Worm (Caenorhabditis elegans) whole organism, L2 larva: ENCODE data around the gene rde-1.

ENCODE experiments used
- F13H6.1 ChIP-seq: sonication (generic microtip); optimal IDR thresholded peaks from 2 replicates; lab custom pipeline; 2016; ENCODE audit warnings: missing genetic modification characterization, missing compliant biosample characterization
- R02D3.7 ChIP-seq: fragments of 150-350 bp; optimal IDR thresholded peaks from 2 replicates; lab custom pipeline; 2014; ENCODE audit warnings: missing biosample characterization, missing genetic modification characterization
- Y55F3AM.14 ChIP-seq: fragments of 200-800 bp; sonication (Bioruptor generic); optimal IDR thresholded peaks from 2 replicates; lab custom pipeline; 2018; ENCODE audit warnings: mild to moderate bottlenecking, missing genetic modification characterization, missing compliant biosample characterization
- ZK546.5 ChIP-seq: sonication (generic microtip); optimal IDR thresholded peaks from 2 replicates; lab custom pipeline; 2017; ENCODE audit warnings: missing biosample characterization, missing genetic modification characterization
- ama-1 ChIP-seq: fragments of 150-350 bp; optimal IDR thresholded peaks from 2 replicates; lab custom pipeline; 2018; ENCODE audit warnings: inconsistent platforms
- blmp-1 ChIP-seq: sonication (generic microtip); optimal IDR thresholded peaks from 2 replicates; lab custom pipeline; 2017; ENCODE audit warnings: missing genetic modification characterization, mild to moderate bottlenecking, missing compliant biosample characterization, antibody characterized with exemption, moderate library complexity; ENCODE audit not compliant: insufficient read depth
- ceh-82 ChIP-seq: fragments of 150-350 bp; optimal IDR thresholded peaks from 2 replicates; lab custom pipeline; 2014; ENCODE audit warnings: missing biosample characterization, missing genetic modification characterization
- crh-2 ChIP-seq: sonication (generic microtip); optimal IDR thresholded peaks from 2 replicates; lab custom pipeline; 2017; ENCODE audit warnings: missing biosample characterization, missing genetic modification characterization
- egl-27 ChIP-seq: sonication (generic microtip); optimal IDR thresholded peaks from 3 replicates; lab custom pipeline; 2017; ENCODE audit warnings: missing biosample characterization, missing genetic modification reagents, missing genetic modification characterization
- elt-3 ChIP-seq: sonication (generic microtip); optimal IDR thresholded peaks from 2 replicates; lab custom pipeline; 2017; ENCODE audit warnings: missing biosample characterization, missing genetic modification characterization
- fos-1 ChIP-seq: fragments of 150-350 bp; optimal IDR thresholded peaks from 2 replicates; lab custom pipeline; 2014; ENCODE audit warnings: missing biosample characterization, missing genetic modification characterization
- lin-13 ChIP-seq: fragments of 150-350 bp; optimal IDR thresholded peaks from 2 replicates; lab custom pipeline; 2014; ENCODE audit warnings: missing biosample characterization, missing genetic modification reagents, missing genetic modification characterization
- lsy-2 ChIP-seq, 2 experiments: fragments of 150-350 bp in 1 of 2; sonication (generic microtip) in 1 of 2; optimal IDR thresholded peaks; 2 replicates each; lab custom pipeline; 2014 to 2017; ENCODE audit warnings: missing biosample characterization in 2 of 2, missing genetic modification characterization in 2 of 2
- mab-5 ChIP-seq: fragments of 150-350 bp; optimal IDR thresholded peaks from 2 replicates; lab custom pipeline; 2014; ENCODE audit warnings: missing biosample characterization, missing genetic modification characterization
- mbf-1 ChIP-seq: sonication (generic microtip); optimal IDR thresholded peaks from 2 replicates; lab custom pipeline; 2017; ENCODE audit warnings: missing biosample characterization, missing genetic modification characterization
- mdl-1 ChIP-seq, 2 experiments: fragments of 150-350 bp in 1 of 2; sonication (generic microtip) in 1 of 2; optimal IDR thresholded peaks; 2 replicates each; lab custom pipeline; 2017; ENCODE audit warnings: missing biosample characterization in 2 of 2, missing genetic modification characterization in 2 of 2
- nhr-11 ChIP-seq: fragments of 150-350 bp; optimal IDR thresholded peaks from 2 replicates; lab custom pipeline; 2014; ENCODE audit warnings: missing biosample characterization, missing genetic modification characterization
- nhr-12 ChIP-seq: fragments of 150-350 bp; optimal IDR thresholded peaks from 2 replicates; lab custom pipeline; 2014; ENCODE audit warnings: missing biosample characterization, missing genetic modification characterization
- nhr-129 ChIP-seq: fragments of 150-350 bp; optimal IDR thresholded peaks from 2 replicates; lab custom pipeline; 2014; ENCODE audit warnings: missing biosample characterization, missing genetic modification characterization
- nhr-21 ChIP-seq: fragments of 150-350 bp; optimal IDR thresholded peaks from 2 replicates; lab custom pipeline; 2014; ENCODE audit warnings: missing biosample characterization, missing genetic modification characterization
- nhr-23 ChIP-seq: fragments of 150-350 bp; optimal IDR thresholded peaks from 2 replicates; lab custom pipeline; 2014; ENCODE audit warnings: missing biosample characterization, missing genetic modification reagents, missing genetic modification characterization
- nhr-25 ChIP-seq: fragments of 150-350 bp; sonication (generic microtip); optimal IDR thresholded peaks from 3 replicates; lab custom pipeline; 2014; ENCODE audit warnings: missing biosample characterization, missing genetic modification characterization
- nhr-6 ChIP-seq: fragments of 150-350 bp; optimal IDR thresholded peaks from 2 replicates; lab custom pipeline; 2014; ENCODE audit warnings: missing biosample characterization, missing genetic modification characterization
- nhr-77 ChIP-seq: fragments of 150-350 bp; optimal IDR thresholded peaks from 2 replicates; lab custom pipeline; 2014; ENCODE audit warnings: missing biosample characterization, missing genetic modification characterization
- peb-1 ChIP-seq: fragments of 150-350 bp; optimal IDR thresholded peaks from 2 replicates; lab custom pipeline; 2014; ENCODE audit warnings: missing biosample characterization, missing genetic modification characterization
- sem-4 ChIP-seq: fragments of 150-350 bp; optimal IDR thresholded peaks from 2 replicates; lab custom pipeline; 2014; ENCODE audit warnings: missing biosample characterization, missing genetic modification reagents, missing genetic modification characterization
- skn-1 ChIP-seq: sonication (generic microtip); optimal IDR thresholded peaks from 2 replicates; lab custom pipeline; 2017; ENCODE audit warnings: missing biosample characterization, missing genetic modification characterization
- sma-3 ChIP-seq: sonication (generic microtip); optimal IDR thresholded peaks from 2 replicates; lab custom pipeline; 2016; ENCODE audit warnings: missing genetic modification reagents, missing genetic modification characterization, missing compliant biosample characterization
- sma-9 ChIP-seq, 2 experiments: fragments of 150-350 bp in 1 of 2; sonication (generic microtip) in 1 of 2; optimal IDR thresholded peaks; 2 replicates each; lab custom pipeline; 2014 to 2016; ENCODE audit warnings: missing genetic modification characterization in 2 of 2, mild to moderate bottlenecking in 1 of 2, missing biosample characterization in 1 of 2, missing compliant biosample characterization in 1 of 2, missing genetic modification reagents in 1 of 2, moderate library complexity in 1 of 2
- snpc-4 ChIP-seq: fragments of 150-350 bp; optimal IDR thresholded peaks from 2 replicates; lab custom pipeline; 2014; ENCODE audit warnings: missing biosample characterization, missing genetic modification characterization
- unc-55 ChIP-seq: fragments of 150-350 bp; sonication (generic microtip); optimal IDR thresholded peaks from 3 replicates; lab custom pipeline; 2014; ENCODE audit warnings: missing biosample characterization, missing genetic modification reagents, missing genetic modification characterization
- unc-62 ChIP-seq: fragments of 150-350 bp; optimal IDR thresholded peaks from 2 replicates; lab custom pipeline; 2014; ENCODE audit warnings: missing biosample characterization, missing genetic modification reagents, missing genetic modification characterization
- zag-1 ChIP-seq: fragments of 150-350 bp; optimal IDR thresholded peaks from 2 replicates; lab custom pipeline; 2014; ENCODE audit warnings: missing biosample characterization, missing genetic modification characterization
- ztf-1 ChIP-seq: fragments of 200-800 bp; sonication (Bioruptor generic); conservative IDR thresholded peaks from 2 replicates; pipeline ENCODE4 v1.3.6; 2022; ENCODE audit warnings: missing genetic modification characterization, missing compliant biosample characterization
- ztf-11 ChIP-seq: sonication (generic microtip); optimal IDR thresholded peaks from 2 replicates; lab custom pipeline; 2017; ENCODE audit warnings: missing biosample characterization, missing genetic modification characterization

rde-1 gene

DNA sequence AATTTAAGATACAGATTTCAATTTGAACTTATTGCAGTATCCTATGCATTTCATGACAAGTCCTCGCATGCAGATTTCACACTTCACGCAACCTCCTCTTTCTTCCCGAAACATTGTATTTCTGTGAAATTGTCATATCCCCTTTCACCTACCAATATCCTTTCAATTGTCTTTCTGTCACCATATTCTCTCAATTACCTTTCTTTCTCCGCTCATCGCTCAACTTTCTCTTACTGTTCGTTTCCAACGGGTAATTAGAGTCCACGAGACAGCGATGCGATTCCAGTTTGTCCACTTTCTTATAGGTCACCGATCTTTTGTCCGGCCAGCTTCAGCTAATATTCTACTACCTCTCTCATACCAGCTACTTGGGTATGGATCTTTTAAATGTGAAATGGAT, 39.0 kb downstream of the rde-1 start, which contains the start of gene mam-5:
TSS of gene mam-5 (plus strand) at position 304 of the 400 bp plus-strand sequence.
- TF ChIP-seq crh-2 (tag; lab: Kevin White, UChicago) (no peak), mab-5 (no peak), nhr-6 (no peak), nhr-25 (tag; lab: Kevin White, UChicago) (no peak), fos-1 (tag; lab: Kevin White, UChicago) (no peak), Y55F3AM.14 (GFP tag; lab: Kevin White, UChicago) (no peak), unc-55 (GFP tag; lab: Kevin White, UChicago) (no peak), unc-62 (GFP tag; lab: Kevin White, UChicago) (no peak)
- TF ChIP-seq, all 48 proteins: peak for 0

DNA sequence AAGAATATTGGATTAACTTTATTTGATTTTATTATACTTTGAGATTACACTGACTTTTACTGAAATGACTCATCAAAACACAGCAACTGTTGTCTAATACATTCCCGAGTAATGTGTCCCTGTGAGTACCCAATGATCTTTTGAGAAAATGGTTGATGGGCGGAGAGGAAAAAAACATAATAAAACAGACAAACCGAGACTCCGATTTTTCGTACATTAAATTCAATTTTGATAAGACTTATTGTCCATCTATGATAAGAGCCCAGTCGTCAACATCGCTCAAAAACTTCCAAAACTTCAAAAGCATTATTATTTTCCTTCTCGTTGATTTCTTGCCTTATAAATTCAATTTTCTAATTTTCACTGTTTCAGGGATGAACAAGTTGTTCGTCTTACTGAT, 40.6 kb downstream of the rde-1 start, which contains the start of gene ttr-46:
TSS of gene ttr-46 (plus strand) at position 373 of the 400 bp plus-strand sequence.
- TF ChIP-seq zag-1 (tag; lab: Kevin White, UChicago) (no peak), fos-1 (tag; lab: Kevin White, UChicago) (peak; percentile 56)

DNA sequence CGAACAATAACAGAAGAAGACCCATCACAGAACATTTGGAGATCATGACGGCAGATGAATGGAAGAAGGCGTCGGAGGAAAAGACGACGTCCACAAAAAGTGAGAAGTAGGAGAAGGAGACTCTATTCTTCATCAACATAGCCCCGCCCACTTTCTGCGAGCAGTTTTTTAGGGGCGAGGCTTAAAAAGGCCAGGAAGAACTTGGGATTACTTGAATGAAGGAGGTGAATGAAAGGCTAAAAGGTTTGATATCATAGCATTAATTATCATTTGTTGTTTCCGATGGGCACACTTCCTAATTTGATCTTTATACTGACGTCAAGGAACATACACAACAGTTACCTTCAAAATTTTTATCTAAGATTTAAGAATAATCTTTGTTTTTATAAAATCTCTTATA, 42.6 kb downstream of the rde-1 start, which contains the start of gene nlp-58:
TSS of gene nlp-58 (minus strand) at position 101 of the 400 bp plus-strand sequence.
- TF ChIP-seq crh-2 (tag; lab: Kevin White, UChicago) (no peak), blmp-1 (tag; lab: Kevin White, UChicago) (no peak), sem-4 (no peak), skn-1 (no peak), nhr-77 (tag; lab: Kevin White, UChicago) (no peak)

DNA sequence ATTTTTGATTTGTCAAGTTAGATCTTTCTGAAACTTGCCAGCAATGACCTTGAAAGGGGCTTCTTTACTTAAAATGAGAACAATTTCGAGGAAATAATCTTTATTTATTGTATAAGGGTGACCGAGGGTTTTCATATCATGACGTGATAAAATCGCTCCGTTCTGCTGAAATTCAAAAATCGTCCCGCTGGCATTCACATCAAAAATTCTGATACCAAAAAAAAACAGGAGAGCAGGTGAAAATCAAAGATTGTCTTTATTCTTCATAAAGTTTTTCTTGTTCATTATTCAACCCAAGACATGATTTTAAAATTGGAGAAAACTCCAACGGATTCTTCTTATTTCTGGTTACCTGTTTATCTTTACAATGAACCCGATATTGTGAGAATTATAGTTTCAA, 47.3 kb downstream of the rde-1 start, which contains the start of gene sre-28:
TSS of gene sre-28 (plus strand) at position 301 of the 400 bp plus-strand sequence.
- TF ChIP-seq blmp-1 (tag; lab: Kevin White, UChicago) (no peak), sma-3 (GFP tag; lab: Kevin White, UChicago) (no peak), unc-55 (GFP tag; lab: Kevin White, UChicago) (no peak), nhr-23 (tag; lab: Kevin White, UChicago) (no peak), nhr-21 (no peak), nhr-12 (tag; lab: Kevin White, UChicago) (no peak), egl-27 (tag; lab: Kevin White, UChicago) (no peak), ama-1 (no peak), snpc-4 (tag; lab: Kevin White, UChicago) (no peak), lin-13 (GFP tag; lab: Kevin White, UChicago) (no peak), ztf-11 (tag; lab: Kevin White, UChicago) (no peak)
- TF ChIP-seq, all 48 proteins: peak for 0

DNA sequence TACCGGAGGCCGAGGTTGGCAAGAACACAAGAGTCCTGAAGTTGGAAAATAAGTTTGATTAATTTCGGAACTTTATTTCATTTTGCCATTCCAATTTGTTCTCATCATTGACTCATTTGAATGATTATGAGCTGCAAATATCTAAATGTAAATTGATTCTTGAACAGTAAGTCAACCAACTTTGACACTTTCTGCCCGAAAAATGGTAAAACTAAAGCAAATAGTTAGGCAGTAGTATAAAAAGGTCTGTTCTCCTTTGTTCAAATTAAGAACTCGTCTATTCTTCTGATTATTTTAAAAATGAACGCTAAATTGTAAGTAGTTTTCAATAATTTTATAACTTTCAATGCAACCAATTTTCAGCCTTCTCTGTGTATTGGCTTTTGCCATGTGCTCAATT, 48.4 kb downstream of the rde-1 start, which contains the start of gene fipr-12:
TSS of gene fipr-12 (plus strand) at position 301 of the 400 bp plus-strand sequence.
- no peak for TF ChIP-seq ztf-1 (GFP tag; lab: Robert Waterston, UW)
- no peak for TF ChIP-seq nhr-12 (tag; lab: Kevin White, UChicago)
- TF ChIP-seq sma-9 (GFP tag; optimal IDR thresholded peaks at IDR 0.05; lab: Kevin White, UChicago) = no peak
- no peak for TF ChIP-seq sma-9 (tag; optimal IDR thresholded peaks at IDR 0.05; lab: Kevin White, UChicago)
- TF ChIP-seq nhr-11 = no peak
- TF ChIP-seq F13H6.1 (tag; lab: Kevin White, UChicago) = no peak
- TF ChIP-seq nhr-129 (tag; lab: Kevin White, UChicago) = no peak
- TF ChIP-seq peb-1 (tag; lab: Kevin White, UChicago) = no peak
- no peak for TF ChIP-seq nhr-23 (tag; lab: Kevin White, UChicago)
- TF ChIP-seq snpc-4 (tag; lab: Kevin White, UChicago) = no peak
- TF ChIP-seq mbf-1 (tag; lab: Kevin White, UChicago) = no peak
- TF ChIP-seq ZK546.5 = no peak
- TF ChIP-seq R02D3.7 (tag; lab: Kevin White, UChicago) = no peak
- no peak for TF ChIP-seq lsy-2 (tag; optimal IDR thresholded peaks at IDR 0.05; lab: Kevin White, UChicago)
- no peak for TF ChIP-seq nhr-77 (tag; lab: Kevin White, UChicago)
- no peak for TF ChIP-seq elt-3
- no peak for TF ChIP-seq mdl-1 (tag; optimal IDR thresholded peaks at IDR 0.05; lab: Kevin White, UChicago)
- TF ChIP-seq ceh-82 (tag; lab: Kevin White, UChicago) = no peak
- no peak for TF ChIP-seq skn-1
- TF ChIP-seq ztf-11 (tag; lab: Kevin White, UChicago) = no peak
